Worm (Caenorhabditis elegans): ENCODE results near the gene C02B10.3.

- no peak for TF ChIP-seq egl-27 (tag; optimal IDR thresholded peaks at IDR 0.05)
- no peak for TF ChIP-seq lsy-2 (tag; optimal IDR thresholded peaks at IDR 0.05)
- no peak for TF ChIP-seq ces-1 (GFP tag; optimal IDR thresholded peaks at IDR 0.05)
- no peak for TF ChIP-seq pqm-1 (tag; optimal IDR thresholded peaks at IDR 0.05)
- TF ChIP-seq dmd-8 (GFP tag; IDR thresholded peaks at IDR 0.05) = no peak
- no peak for TF ChIP-seq Y75B8A.6 (GFP tag; IDR thresholded peaks at IDR 0.05)
- TF ChIP-seq ceh-32 (tag; optimal IDR thresholded peaks at IDR 0.05; ENCODE audit: poor library complexity) = no peak
- no peak for TF ChIP-seq F37D6.2 (tag; optimal IDR thresholded peaks at IDR 0.05)
- no peak for TF ChIP-seq mdt-29 (GFP tag; IDR thresholded peaks at IDR 0.05)
- TF ChIP-seq F26F4.8 (GFP tag; conservative IDR thresholded peaks at IDR 0.05) = no peak
- no peak for TF ChIP-seq egl-43 (GFP tag; IDR thresholded peaks at IDR 0.05)
- TF ChIP-seq lin-15B (tag; optimal IDR thresholded peaks at IDR 0.05) = no peak
- TF ChIP-seq ceh-44 (GFP tag; IDR thresholded peaks at IDR 0.05) = no peak
These were observed 6.9 kb upstream of the C02B10.3 start for ce11 chrIV:5109943-5110342.

Measured in whole organism, L4 larva.